Worm (Caenorhabditis elegans): ENCODE data around the gene etr-1.

The etr-1 gene

ce11 chrII:162182-162581 lies at the start of gene etr-1:
Gene etr-1 (plus strand): TSS chrII:162374.
- no peak for TF ChIP-seq egl-13 (tag; optimal IDR thresholded peaks at IDR 0.05)
- peak; percentile 55 for TF ChIP-seq jun-1 (tag; optimal IDR thresholded peaks at IDR 0.05)
- no peak for TF ChIP-seq efl-3 (GFP tag; optimal IDR thresholded peaks at IDR 0.05)
- peak in 1 of 2 experiments; percentile 44 for TF ChIP-seq mdl-1 (tag; optimal IDR thresholded peaks at IDR 0.05)
- TF ChIP-seq C16A3.4 (tag; optimal IDR thresholded peaks at IDR 0.05) = no peak
- peak; percentile 94 for TF ChIP-seq elt-2 (tag; optimal IDR thresholded peaks at IDR 0.05)
- peak; percentile 25 for TF ChIP-seq unc-130 (tag; optimal IDR thresholded peaks at IDR 0.05)
- TF ChIP-seq hpl-2 (GFP tag; optimal IDR thresholded peaks at IDR 0.05) = no peak
- no peak for TF ChIP-seq sptf-1 (tag; optimal IDR thresholded peaks at IDR 0.05)
- peak; percentile 16 for TF ChIP-seq nhr-90 (tag; optimal IDR thresholded peaks at IDR 0.05; ENCODE audit: poor library complexity)
- TF ChIP-seq vab-15 (tag; optimal IDR thresholded peaks at IDR 0.05) = no peak
- TF ChIP-seq fos-1 (tag; optimal IDR thresholded peaks at IDR 0.05) = no peak
- no peak for TF ChIP-seq lir-3 (tag; optimal IDR thresholded peaks at IDR 0.05; ENCODE audit: poor library complexity)
- TF ChIP-seq tlp-1 (tag; optimal IDR thresholded peaks at IDR 0.05) = peak; percentile 26
- peak in 1 of 2 experiments; percentile 53 for TF ChIP-seq lin-35 (GFP tag; optimal IDR thresholded peaks at IDR 0.05)
- peak; percentile 76 for TF ChIP-seq lin-14 (GFP tag; optimal IDR thresholded peaks at IDR 0.05)
- no peak for TF ChIP-seq swsn-7 (tag; optimal IDR thresholded peaks at IDR 0.05)
- TF ChIP-seq elt-3 (tag; optimal IDR thresholded peaks at IDR 0.05) = peak; percentile 21 to 96 (median 79)
- no peak for TF ChIP-seq lin-15B (tag; optimal IDR thresholded peaks at IDR 0.05)
- TF ChIP-seq nhr-237 (tag; optimal IDR thresholded peaks at IDR 0.05) = no peak
- no peak for TF ChIP-seq nhr-47 (tag; optimal IDR thresholded peaks at IDR 0.05)
- TF ChIP-seq snu-23 (GFP tag; optimal IDR thresholded peaks at IDR 0.05) = peak; percentile 5
- no peak for TF ChIP-seq xbp-1 (tag; optimal IDR thresholded peaks at IDR 0.05)
- TF ChIP-seq pqm-1 (tag; optimal IDR thresholded peaks at IDR 0.05) = peak; percentile 19
- no peak for TF ChIP-seq lin-13 (GFP tag; optimal IDR thresholded peaks at IDR 0.05)
- TF ChIP-seq nhr-71 (tag; optimal IDR thresholded peaks at IDR 0.05) = peak; percentile 36
- TF ChIP-seq nhr-20 (tag; optimal IDR thresholded peaks at IDR 0.05) = peak; percentile 23
- TF ChIP-seq mef-2 (tag; optimal IDR thresholded peaks at IDR 0.05) = no peak
- TF ChIP-seq nhr-19 (GFP tag; conservative IDR thresholded peaks at IDR 0.05) = no peak
- TF ChIP-seq lsy-2 (tag; optimal IDR thresholded peaks at IDR 0.05) = peak in 1 of 2 experiments; percentile 27
- no peak for TF ChIP-seq egl-27 (tag; optimal IDR thresholded peaks at IDR 0.05)
- TF ChIP-seq ceh-90 (tag; optimal IDR thresholded peaks at IDR 0.05) = no peak
- no peak for TF ChIP-seq sox-4 (tag; optimal IDR thresholded peaks at IDR 0.05)
- TF ChIP-seq F16B12.6 (tag; optimal IDR thresholded peaks at IDR 0.05) = no peak
- peak; percentile 73 for TF ChIP-seq blmp-1 (tag; optimal IDR thresholded peaks at IDR 0.05)

- no peak for TF ChIP-seq grh-1 (GFP tag; IDR thresholded peaks at IDR 0.05)
- TF ChIP-seq nhr-11 (tag; optimal IDR thresholded peaks at IDR 0.05) = no peak
- TF ChIP-seq nhr-12 (tag; optimal IDR thresholded peaks at IDR 0.05) = no peak
- no peak for TF ChIP-seq ztf-4 (tag; optimal IDR thresholded peaks at IDR 0.05)
- no peak for TF ChIP-seq unc-62 (GFP tag; optimal IDR thresholded peaks at IDR 0.05)
- no peak for TF ChIP-seq tbx-2 (tag; optimal IDR thresholded peaks at IDR 0.05)
- no peak for TF ChIP-seq isw-1 (GFP tag; IDR thresholded peaks at IDR 0.05)
- no peak for TF ChIP-seq lin-13 (GFP tag; optimal IDR thresholded peaks at IDR 0.05)
- no peak for TF ChIP-seq fkh-4 (tag; optimal IDR thresholded peaks at IDR 0.05; ENCODE audit: borderline replicate concordance)
- TF ChIP-seq pag-3 (tag; optimal IDR thresholded peaks at IDR 0.05; ENCODE audit: borderline replicate concordance, insufficient read depth) = no peak
- TF ChIP-seq dpl-1 (GFP tag; optimal IDR thresholded peaks at IDR 0.05) = no peak
Measured at ce11 chrII:116916-117315, 45.3 kb upstream of the etr-1 start, which contains the start of gene srt-54. Gene srt-54 (plus strand): TSS chrII:117216.
